Fruit fly (Drosophila melanogaster) whole organism: ENCODE results near the gene Mtch.

Experiments
- Dll ChIP-seq: fragments of >200 bp; optimal IDR thresholded peaks from 2 replicates; lab custom pipeline; 2017
- pan ChIP-seq: fragments of >200 bp; optimal IDR thresholded peaks from 2 replicates; lab custom pipeline; 2017
- psq ChIP-seq: fragments of >200 bp; optimal IDR thresholded peaks from 2 replicates; lab custom pipeline; 2017

- TF ChIP-seq pan (lab: Kevin White, UChicago) (no peak), Dll (lab: Kevin White, UChicago) (no peak), psq (lab: Kevin White, UChicago) (no peak)
Observed at dm6 chr3L:224004-224951, 39.9 kb downstream of the Mtch start.
